Comparison of ENCODE assay signal across 1 fruit fly cellular context in the genomic region with DNA sequence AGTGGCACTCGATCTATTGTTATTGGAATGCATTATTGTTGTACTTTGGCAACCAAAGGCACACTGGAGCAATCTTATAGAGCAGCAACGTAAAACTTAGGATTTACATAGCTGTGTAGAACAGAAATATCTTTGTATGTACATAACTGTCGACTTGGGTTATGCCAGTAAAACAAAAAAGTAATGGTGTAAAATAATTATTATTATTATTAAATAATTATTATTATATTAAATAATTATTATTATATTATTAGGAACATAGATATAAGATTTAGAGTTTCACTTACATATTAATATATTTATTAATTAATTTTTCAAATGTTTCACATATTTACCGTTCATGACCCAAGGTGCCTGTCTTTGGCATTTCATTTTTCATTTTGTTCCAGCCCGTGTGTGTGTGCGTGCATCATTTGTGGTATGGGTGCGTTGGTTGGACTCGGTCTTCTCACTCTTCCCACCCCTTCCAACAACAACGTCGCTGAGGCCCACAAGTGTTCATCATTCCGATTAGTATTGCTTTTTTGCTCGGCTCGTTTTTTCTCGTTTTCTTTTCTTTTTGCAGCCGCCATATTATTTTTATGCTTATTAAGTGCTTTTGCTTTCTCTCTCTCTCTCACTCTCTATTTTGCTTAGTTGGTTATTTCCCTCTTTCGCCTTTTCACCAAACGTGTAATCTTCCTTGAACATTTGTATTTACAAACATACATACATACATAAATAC.
TF ChIP-seq lines count a peak whose summit lies in the region.

No protein-coding gene starts in this region.

TF ChIP-seq in whole organism, embryonic, 481 proteins besides CTCF, POLR2A, EP300 and RAD21 (continued from another document and continues in another):
- peak; percentile 93 for TF ChIP-seq CG12942 (GFP tag; optimal IDR thresholded peaks at IDR 0.05; lab: Kevin White, UChicago)
- peak; percentile 92 for TF ChIP-seq Aef1 (GFP tag; IDR thresholded peaks at IDR 0.05; lab: Robert Waterston, UW)
- peak; percentile 59; the same call in 1 of the 2 replicates for TF ChIP-seq CG10321 (GFP tag; IDR thresholded peaks at IDR 0.05; lab: Robert Waterston, UW)
- peak; percentile 96 for TF ChIP-seq CG8388 (GFP tag; optimal IDR thresholded peaks at IDR 0.05; lab: Kevin White, UChicago)
- TF ChIP-seq pum (GFP tag; optimal IDR thresholded peaks at IDR 0.05; lab: Kevin White, UChicago): peak; percentile 76
- TF ChIP-seq CG12104 (GFP tag; optimal IDR thresholded peaks at IDR 0.05; lab: Kevin White, UChicago): peak; percentile 97
- peak; percentile 81 for TF ChIP-seq Lim3 (GFP tag; IDR thresholded peaks at IDR 0.05; lab: Robert Waterston, UW)
- peak; percentile 98 for TF ChIP-seq grau (tag; optimal IDR thresholded peaks at IDR 0.05; lab: Kevin White, UChicago)
- TF ChIP-seq Hr51 (GFP tag; optimal IDR thresholded peaks at IDR 0.05; lab: Kevin White, UChicago): peak; percentile 86 to 98
- TF ChIP-seq B-H1 (GFP tag; IDR thresholded peaks at IDR 0.05; lab: Robert Waterston, UW): peak; percentile 87
- peak; percentile 95 for TF ChIP-seq tin (GFP tag; optimal IDR thresholded peaks at IDR 0.05; lab: Kevin White, UChicago)
- TF ChIP-seq Dip3 (GFP tag; optimal IDR thresholded peaks at IDR 0.05; lab: Kevin White, UChicago): peak; percentile 80
- no peak for TF ChIP-seq ftz-f1 (GFP tag; optimal IDR thresholded peaks at IDR 0.05; lab: Kevin White, UChicago)
- TF ChIP-seq oc (tag; optimal IDR thresholded peaks at IDR 0.05; lab: Kevin White, UChicago): peak; percentile 93
- peak; percentile 20 for TF ChIP-seq hth (optimal IDR thresholded peaks at IDR 0.05; lab: Kevin White, UChicago)
- TF ChIP-seq CG3065 (GFP tag; optimal IDR thresholded peaks at IDR 0.05; lab: Kevin White, UChicago): peak; percentile 89
- TF ChIP-seq crol (GFP tag; IDR thresholded peaks at IDR 0.05; lab: Robert Waterston, UW): peak; percentile 94
- peak; percentile 82 for TF ChIP-seq bab2 (GFP tag; optimal IDR thresholded peaks at IDR 0.05; lab: Kevin White, UChicago)
- TF ChIP-seq bowl (GFP tag; IDR thresholded peaks at IDR 0.05; lab: Robert Waterston, UW): peak; percentile 67; the same call in 1 of the 2 replicates
- peak; percentile 96 for TF ChIP-seq CG10654 (GFP tag; optimal IDR thresholded peaks at IDR 0.05; lab: Kevin White, UChicago)
- TF ChIP-seq Atf6 (GFP tag; IDR thresholded peaks at IDR 0.05; lab: Robert Waterston, UW): peak; percentile 64; the same call in 1 of the 2 replicates
- peak; percentile 89 for TF ChIP-seq slp2 (GFP tag; optimal IDR thresholded peaks at IDR 0.05; lab: Kevin White, UChicago)
- peak in 1 of 2 experiments; percentile 48 for TF ChIP-seq crp (GFP tag; optimal IDR thresholded peaks at IDR 0.05; lab: Kevin White, UChicago)
- TF ChIP-seq wdn (GFP tag; IDR thresholded peaks at IDR 0.05; lab: Robert Waterston, UW): peak; percentile 83
- peak; percentile 99 for TF ChIP-seq dmrt11E (tag; optimal IDR thresholded peaks at IDR 0.05; lab: Kevin White, UChicago)
- peak; percentile 72 for TF ChIP-seq pho (GFP tag; optimal IDR thresholded peaks at IDR 0.05; lab: Kevin White, UChicago)
- TF ChIP-seq NfI (GFP tag; optimal IDR thresholded peaks at IDR 0.05; lab: Kevin White, UChicago): peak; percentile 98
- peak; percentile 91 for TF ChIP-seq E2f1 (GFP tag; IDR thresholded peaks at IDR 0.05; lab: Robert Waterston, UW)
- peak; percentile 8 for TF ChIP-seq CG7745 (tag; optimal IDR thresholded peaks at IDR 0.05; lab: Kevin White, UChicago)
- TF ChIP-seq CG13775 (GFP tag; optimal IDR thresholded peaks at IDR 0.05; lab: Kevin White, UChicago): peak; percentile 99
- TF ChIP-seq CG10979 (tag; optimal IDR thresholded peaks at IDR 0.05; lab: Kevin White, UChicago): peak; percentile 99
- peak; percentile 88 for TF ChIP-seq twi (tag; optimal IDR thresholded peaks at IDR 0.05; lab: Kevin White, UChicago)
- peak; percentile 83 for TF ChIP-seq jumu (GFP tag; optimal IDR thresholded peaks at IDR 0.05; lab: Kevin White, UChicago)
- no peak for TF ChIP-seq grn (GFP tag; optimal IDR thresholded peaks at IDR 0.05; lab: Kevin White, UChicago)
- no peak for TF ChIP-seq CG12769 (tag; optimal IDR thresholded peaks at IDR 0.05; lab: Kevin White, UChicago)
- peak; percentile 98 for TF ChIP-seq CG11504 (tag; optimal IDR thresholded peaks at IDR 0.05; lab: Kevin White, UChicago)
- TF ChIP-seq row (GFP tag; IDR thresholded peaks at IDR 0.05; lab: Robert Waterston, UW): peak; percentile 95
- peak; percentile 99 for TF ChIP-seq nmo (GFP tag; optimal IDR thresholded peaks at IDR 0.05; lab: Kevin White, UChicago)
- TF ChIP-seq CG17612 (GFP tag; IDR thresholded peaks at IDR 0.05; lab: Robert Waterston, UW): peak; percentile 67
- TF ChIP-seq CG2120 (GFP tag; optimal IDR thresholded peaks at IDR 0.05; lab: Kevin White, UChicago): peak; percentile 86
- TF ChIP-seq pnt (GFP tag; optimal IDR thresholded peaks at IDR 0.05; lab: Kevin White, UChicago): peak; percentile 86
- peak; percentile 78 for TF ChIP-seq CG17802 (tag; optimal IDR thresholded peaks at IDR 0.05; lab: Kevin White, UChicago)
- TF ChIP-seq CG1233 (GFP tag; optimal IDR thresholded peaks at IDR 0.05; lab: Kevin White, UChicago): peak; percentile 98
- TF ChIP-seq CG4282 (GFP tag; optimal IDR thresholded peaks at IDR 0.05; lab: Kevin White, UChicago): peak; percentile 94
- peak; percentile 36; the same call in 1 of the 2 replicates for TF ChIP-seq Dref (GFP tag; IDR thresholded peaks at IDR 0.05; lab: Robert Waterston, UW)
- TF ChIP-seq ci (GFP tag; IDR thresholded peaks at IDR 0.05; lab: Robert Waterston, UW): peak; percentile 88
- no peak for TF ChIP-seq Hey (tag; optimal IDR thresholded peaks at IDR 0.05; lab: Kevin White, UChicago)
- no peak; the same call in none of the 2 replicates for TF ChIP-seq aop (GFP tag; IDR thresholded peaks at IDR 0.05; lab: Robert Waterston, UW)
- TF ChIP-seq Jarid2 (GFP tag; optimal IDR thresholded peaks at IDR 0.05; lab: Kevin White, UChicago): peak; percentile 83
- 0 out of 2 replicates have a peak, but pooled peaks have one; percentile 16 for TF ChIP-seq Scr (GFP tag; IDR thresholded peaks at IDR 0.05; lab: Robert Waterston, UW; ENCODE audit: partially characterized antibody)
- TF ChIP-seq CG5245 (GFP tag; optimal IDR thresholded peaks at IDR 0.05; lab: Kevin White, UChicago): peak; percentile 81
- peak; percentile 84 for TF ChIP-seq ap (GFP tag; IDR thresholded peaks at IDR 0.05; lab: Robert Waterston, UW)
- no peak for TF ChIP-seq sc (optimal IDR thresholded peaks at IDR 0.05; lab: Kevin White, UChicago)
- peak; percentile 99 for TF ChIP-seq sc (GFP tag; optimal IDR thresholded peaks at IDR 0.05; lab: Kevin White, UChicago)
- peak; percentile 92 for TF ChIP-seq CG9932 (GFP tag; IDR thresholded peaks at IDR 0.05; lab: Robert Waterston, UW)
- TF ChIP-seq gsb-n (tag; optimal IDR thresholded peaks at IDR 0.05; lab: Kevin White, UChicago): peak; percentile 96
- peak; percentile 64; the same call in 1 of the 2 replicates for TF ChIP-seq CG43689 (GFP tag; IDR thresholded peaks at IDR 0.05; lab: Robert Waterston, UW)
- TF ChIP-seq CG8944 (GFP tag; optimal IDR thresholded peaks at IDR 0.05; lab: Kevin White, UChicago): peak; percentile 82
- peak; percentile 91; the same call in 2 of the 3 replicates for TF ChIP-seq so (GFP tag; IDR thresholded peaks at IDR 0.05; lab: Robert Waterston, UW)
- TF ChIP-seq cas (GFP tag; IDR thresholded peaks at IDR 0.05; lab: Robert Waterston, UW): 0 out of 2 replicates have a peak, but pooled peaks have one; percentile 25
- 0 out of 3 replicates have a peak, but pooled peaks have one; percentile 38 for TF ChIP-seq CG6791 (GFP tag; IDR thresholded peaks at IDR 0.05; lab: Robert Waterston, UW; ENCODE audit: partially characterized antibody)
- TF ChIP-seq Sox102F (GFP tag; optimal IDR thresholded peaks at IDR 0.05; lab: Kevin White, UChicago): peak; percentile 97
- peak; percentile 100 for TF ChIP-seq CG31441 (GFP tag; IDR thresholded peaks at IDR 0.05; lab: Robert Waterston, UW)
- TF ChIP-seq chm (GFP tag; IDR thresholded peaks at IDR 0.05; lab: Robert Waterston, UW): peak; percentile 69; the same call in 1 of the 2 replicates
- TF ChIP-seq odd (GFP tag; optimal IDR thresholded peaks at IDR 0.05; lab: Kevin White, UChicago): peak; percentile 98
- TF ChIP-seq dati (GFP tag; IDR thresholded peaks at IDR 0.05; lab: Robert Waterston, UW): peak; percentile 60
- peak; percentile 88 for TF ChIP-seq CG5180 (GFP tag; optimal IDR thresholded peaks at IDR 0.05; lab: Kevin White, UChicago)
- no peak; the same call in 1 of the 2 replicates for TF ChIP-seq CG32767 (GFP tag; IDR thresholded peaks at IDR 0.05; lab: Robert Waterston, UW)
- TF ChIP-seq BEAF-32 (GFP tag; optimal IDR thresholded peaks at IDR 0.05; lab: Kevin White, UChicago): no peak
- no peak for TF ChIP-seq bbx (GFP tag; IDR thresholded peaks at IDR 0.05; lab: Robert Waterston, UW; ENCODE audit: partially characterized antibody)
- TF ChIP-seq lmd (GFP tag; IDR thresholded peaks at IDR 0.05; lab: Robert Waterston, UW): peak; percentile 95
- TF ChIP-seq psq (GFP tag; optimal IDR thresholded peaks at IDR 0.05; lab: Kevin White, UChicago): peak; percentile 71
- peak; percentile 95 for TF ChIP-seq CG2202 (tag; optimal IDR thresholded peaks at IDR 0.05; lab: Kevin White, UChicago)
- peak; percentile 98 for TF ChIP-seq CG30431 (GFP tag; optimal IDR thresholded peaks at IDR 0.05; lab: Kevin White, UChicago)
- peak; percentile 97 for TF ChIP-seq CG6765 (GFP tag; optimal IDR thresholded peaks at IDR 0.05; lab: Kevin White, UChicago)
- no peak for TF ChIP-seq Hr39 (optimal IDR thresholded peaks at IDR 0.05; lab: Kevin White, UChicago)
- TF ChIP-seq nerfin-1 (tag; optimal IDR thresholded peaks at IDR 0.05; lab: Kevin White, UChicago): peak; percentile 96
- peak; percentile 92 for TF ChIP-seq CG30403 (GFP tag; optimal IDR thresholded peaks at IDR 0.05; lab: Kevin White, UChicago)
- peak; percentile 92 for TF ChIP-seq ken (GFP tag; IDR thresholded peaks at IDR 0.05; lab: Robert Waterston, UW)
- TF ChIP-seq hbn (GFP tag; IDR thresholded peaks at IDR 0.05; lab: Robert Waterston, UW; ENCODE audit: partially characterized antibody): no peak
- TF ChIP-seq schlank (tag; optimal IDR thresholded peaks at IDR 0.05; lab: Kevin White, UChicago): peak; percentile 89
- TF ChIP-seq br (optimal IDR thresholded peaks at IDR 0.05; lab: Kevin White, UChicago): no peak
- peak; percentile 95 for TF ChIP-seq unpg (GFP tag; optimal IDR thresholded peaks at IDR 0.05; lab: Kevin White, UChicago)
- TF ChIP-seq tll (GFP tag; optimal IDR thresholded peaks at IDR 0.05; lab: Kevin White, UChicago): peak in 1 of 2 experiments; percentile 22
- peak; percentile 93 for TF ChIP-seq CG14441 (GFP tag; IDR thresholded peaks at IDR 0.05; lab: Robert Waterston, UW)
- peak; percentile 71 for TF ChIP-seq CG8089 (GFP tag; optimal IDR thresholded peaks at IDR 0.05; lab: Kevin White, UChicago)
- peak; percentile 90 for TF ChIP-seq nom (GFP tag; optimal IDR thresholded peaks at IDR 0.05; lab: Kevin White, UChicago)
- no peak for TF ChIP-seq Neu2 (GFP tag; optimal IDR thresholded peaks at IDR 0.05; lab: Kevin White, UChicago; ENCODE audit: borderline replicate concordance)
- TF ChIP-seq Dbx (GFP tag; IDR thresholded peaks at IDR 0.05; lab: Robert Waterston, UW): peak; percentile 86
- TF ChIP-seq dysf (GFP tag; IDR thresholded peaks at IDR 0.05; lab: Robert Waterston, UW): peak; percentile 96
- peak; percentile 90 for TF ChIP-seq Kr (GFP tag; optimal IDR thresholded peaks at IDR 0.05; lab: Kevin White, UChicago)
- peak; percentile 75 for TF ChIP-seq gsb (GFP tag; IDR thresholded peaks at IDR 0.05; lab: Robert Waterston, UW)
- peak; percentile 100 for TF ChIP-seq Sox100B (GFP tag; optimal IDR thresholded peaks at IDR 0.05; lab: Kevin White, UChicago)
- TF ChIP-seq CG10431 (GFP tag; optimal IDR thresholded peaks at IDR 0.05; lab: Kevin White, UChicago): peak; percentile 94
- TF ChIP-seq CG2129 (GFP tag; IDR thresholded peaks at IDR 0.05; lab: Robert Waterston, UW; ENCODE audit: partially characterized antibody): no peak
- TF ChIP-seq gfzf (GFP tag; optimal IDR thresholded peaks at IDR 0.05; lab: Kevin White, UChicago): no peak
- peak; percentile 99 for TF ChIP-seq CoRest (tag; optimal IDR thresholded peaks at IDR 0.05; lab: Kevin White, UChicago)
- TF ChIP-seq CG13296 (GFP tag; optimal IDR thresholded peaks at IDR 0.05; lab: Kevin White, UChicago): peak; percentile 98
- TF ChIP-seq zfh2 (GFP tag; optimal IDR thresholded peaks at IDR 0.05; lab: Kevin White, UChicago): peak; percentile 86
- TF ChIP-seq CG10147 (GFP tag; optimal IDR thresholded peaks at IDR 0.05; lab: Kevin White, UChicago): peak; percentile 98
- peak; percentile 92 for TF ChIP-seq CG11093 (GFP tag; IDR thresholded peaks at IDR 0.05; lab: Robert Waterston, UW)
- peak; percentile 69 for TF ChIP-seq nau (GFP tag; optimal IDR thresholded peaks at IDR 0.05; lab: Kevin White, UChicago)
- peak; percentile 90 for TF ChIP-seq ro (GFP tag; IDR thresholded peaks at IDR 0.05; lab: Robert Waterston, UW)
- TF ChIP-seq CG15601 (tag; optimal IDR thresholded peaks at IDR 0.05; lab: Kevin White, UChicago): peak; percentile 97
- TF ChIP-seq gcm (GFP tag; optimal IDR thresholded peaks at IDR 0.05; lab: Kevin White, UChicago): peak; percentile 98
- TF ChIP-seq Pdp1 (GFP tag; optimal IDR thresholded peaks at IDR 0.05; lab: Kevin White, UChicago): peak; percentile 67 to 88
- peak; percentile 84 for TF ChIP-seq chn (GFP tag; optimal IDR thresholded peaks at IDR 0.05; lab: Kevin White, UChicago)
- TF ChIP-seq trh (GFP tag; optimal IDR thresholded peaks at IDR 0.05; lab: Kevin White, UChicago): peak; percentile 86
- peak; percentile 99 for TF ChIP-seq CG10543 (GFP tag; optimal IDR thresholded peaks at IDR 0.05; lab: Kevin White, UChicago)
- TF ChIP-seq sqz (GFP tag; optimal IDR thresholded peaks at IDR 0.05; lab: Kevin White, UChicago): peak; percentile 78
- TF ChIP-seq her (GFP tag; optimal IDR thresholded peaks at IDR 0.05; lab: Kevin White, UChicago): peak; percentile 69
- no peak for TF ChIP-seq hkb (optimal IDR thresholded peaks at IDR 0.05; lab: Kevin White, UChicago)
- TF ChIP-seq hkb (GFP tag; IDR thresholded peaks at IDR 0.05; lab: Robert Waterston, UW): peak; percentile 93
- TF ChIP-seq CG8359 (GFP tag; optimal IDR thresholded peaks at IDR 0.05; lab: Kevin White, UChicago; ENCODE audit: borderline replicate concordance): peak; percentile 93
- peak; percentile 96 for TF ChIP-seq CG9817 (tag; optimal IDR thresholded peaks at IDR 0.05; lab: Kevin White, UChicago)
- TF ChIP-seq CG3163 (GFP tag; optimal IDR thresholded peaks at IDR 0.05; lab: Kevin White, UChicago): no peak
- TF ChIP-seq Ada2b (GFP tag; IDR thresholded peaks at IDR 0.05; lab: Robert Waterston, UW): peak; percentile 89
- TF ChIP-seq sim (GFP tag; IDR thresholded peaks at IDR 0.05; lab: Robert Waterston, UW): no peak; the same call in 1 of the 2 replicates
- peak; percentile 93 for TF ChIP-seq CG3847 (GFP tag; IDR thresholded peaks at IDR 0.05; lab: Robert Waterston, UW)
- peak; percentile 99 for TF ChIP-seq CG2678 (tag; optimal IDR thresholded peaks at IDR 0.05; lab: Kevin White, UChicago)
